Worm (Caenorhabditis elegans) whole organism, late embryonic: ENCODE results near the gene mog-5.

Experiments used
- C08G9.2 ChIP-seq: sonication (generic microtip); optimal IDR thresholded peaks from 2 replicates; lab custom pipeline; 2016; ENCODE audit warnings: mild to moderate bottlenecking, missing genetic modification characterization, moderate library complexity, missing compliant biosample characterization
- F13H6.1 ChIP-seq: sonication (generic microtip); optimal IDR thresholded peaks from 2 replicates; lab custom pipeline; 2016; ENCODE audit warnings: missing genetic modification characterization, missing compliant biosample characterization
- ahr-1 ChIP-seq: sonication (generic microtip); optimal IDR thresholded peaks from 2 replicates; lab custom pipeline; 2016; ENCODE audit warnings: missing genetic modification characterization, missing compliant biosample characterization
- ceh-14 ChIP-seq: sonication (generic microtip); optimal IDR thresholded peaks from 2 replicates; lab custom pipeline; 2016; ENCODE audit warnings: missing genotype, missing genetic modification characterization, missing compliant biosample characterization
- ceh-18 ChIP-seq: sonication (generic microtip); optimal IDR thresholded peaks from 2 replicates; lab custom pipeline; 2016; ENCODE audit warnings: missing genetic modification characterization, missing compliant biosample characterization
- ceh-19 ChIP-seq: fragments of 200-800 bp; sonication (Bioruptor generic); optimal IDR thresholded peaks from 2 replicates; lab custom pipeline; 2018; ENCODE audit warnings: mild to moderate bottlenecking, missing genetic modification characterization, missing compliant biosample characterization
- ceh-2 ChIP-seq: sonication (generic microtip); optimal IDR thresholded peaks from 2 replicates; lab custom pipeline; 2016; ENCODE audit warnings: missing genotype, missing genetic modification characterization, missing compliant biosample characterization
- ceh-22 ChIP-seq: sonication (generic microtip); optimal IDR thresholded peaks from 2 replicates; lab custom pipeline; 2017; ENCODE audit warnings: missing biosample characterization, missing genetic modification characterization
- ceh-30 ChIP-seq: fragments of 150-350 bp; optimal IDR thresholded peaks from 2 replicates; lab custom pipeline; 2014; ENCODE audit warnings: missing biosample characterization, missing genetic modification characterization
- ceh-31 ChIP-seq: sonication (generic microtip); optimal IDR thresholded peaks from 2 replicates; lab custom pipeline; 2016; ENCODE audit warnings: missing genetic modification characterization, missing compliant biosample characterization
- ceh-34 ChIP-seq: sonication (generic microtip); optimal IDR thresholded peaks from 2 replicates; lab custom pipeline; 2016; ENCODE audit warnings: mild to moderate bottlenecking, missing genetic modification characterization, missing compliant biosample characterization
- ceh-48 ChIP-seq: sonication (generic microtip); optimal IDR thresholded peaks from 2 replicates; lab custom pipeline; 2016; ENCODE audit warnings: missing genetic modification characterization, inconsistent platforms, missing compliant biosample characterization
- ceh-9 ChIP-seq: sonication (generic microtip); optimal IDR thresholded peaks from 2 replicates; lab custom pipeline; 2016; ENCODE audit warnings: mild to moderate bottlenecking, missing genetic modification characterization, inconsistent platforms, missing compliant biosample characterization
- dmd-4 ChIP-seq: sonication (generic microtip); optimal IDR thresholded peaks from 2 replicates; lab custom pipeline; 2016; ENCODE audit warnings: borderline replicate concordance, missing genetic modification characterization, missing compliant biosample characterization
- elt-2 ChIP-seq: sonication (generic microtip); optimal IDR thresholded peaks from 2 replicates; lab custom pipeline; 2016; ENCODE audit warnings: missing genetic modification reagents, missing genetic modification characterization, missing compliant biosample characterization
- elt-4 ChIP-seq: sonication (generic microtip); optimal IDR thresholded peaks from 2 replicates; lab custom pipeline; 2016; ENCODE audit warnings: missing genetic modification characterization, missing compliant biosample characterization
- ets-4 ChIP-seq: sonication (generic microtip); optimal IDR thresholded peaks from 2 replicates; lab custom pipeline; 2016; ENCODE audit warnings: missing genetic modification characterization, missing compliant biosample characterization
- eyg-1 ChIP-seq: sonication (generic microtip); optimal IDR thresholded peaks from 2 replicates; lab custom pipeline; 2016; ENCODE audit warnings: missing genotype, missing genetic modification characterization, missing compliant biosample characterization
- fax-1 ChIP-seq: sonication (generic microtip); optimal IDR thresholded peaks from 2 replicates; lab custom pipeline; 2016; ENCODE audit warnings: missing genotype, missing genetic modification characterization, missing compliant biosample characterization
- fkh-10 ChIP-seq: fragments of 150-350 bp; optimal IDR thresholded peaks from 2 replicates; lab custom pipeline; 2014; ENCODE audit warnings: missing biosample characterization, missing genetic modification reagents, missing genetic modification characterization
- fkh-6 ChIP-seq: sonication (generic microtip); optimal IDR thresholded peaks from 2 replicates; lab custom pipeline; 2016; ENCODE audit warnings: missing genetic modification characterization, missing compliant biosample characterization
- gmeb-2 ChIP-seq: sonication (generic microtip); optimal IDR thresholded peaks from 2 replicates; lab custom pipeline; 2016; ENCODE audit warnings: missing genetic modification characterization, inconsistent platforms, missing compliant biosample characterization
- hlh-13 ChIP-seq: fragments of 200-800 bp; sonication (Bioruptor generic); optimal IDR thresholded peaks from 2 replicates; lab custom pipeline; 2018; ENCODE audit warnings: mild to moderate bottlenecking, missing genetic modification characterization, missing compliant biosample characterization
- hlh-15 ChIP-seq: sonication (generic microtip); optimal IDR thresholded peaks from 2 replicates; lab custom pipeline; 2016; ENCODE audit warnings: missing genetic modification characterization, missing compliant biosample characterization
- hlh-6 ChIP-seq: sonication (generic microtip); optimal IDR thresholded peaks from 2 replicates; lab custom pipeline; 2016; ENCODE audit warnings: missing genotype, missing genetic modification characterization, missing compliant biosample characterization
- hlh-8 ChIP-seq: sonication (generic microtip); optimal IDR thresholded peaks from 2 replicates; lab custom pipeline; 2016; ENCODE audit warnings: missing genotype, missing genetic modification characterization, missing compliant biosample characterization
- lim-6 ChIP-seq: sonication (generic microtip); optimal IDR thresholded peaks from 2 replicates; lab custom pipeline; 2016; ENCODE audit warnings: missing genetic modification characterization, missing compliant biosample characterization
- madf-2 ChIP-seq: sonication (generic microtip); optimal IDR thresholded peaks from 2 replicates; lab custom pipeline; 2017; ENCODE audit warnings: missing genetic modification characterization, missing compliant biosample characterization
- mec-3 ChIP-seq: sonication (generic microtip); optimal IDR thresholded peaks from 2 replicates; lab custom pipeline; 2016; ENCODE audit warnings: borderline replicate concordance, missing genetic modification characterization, missing compliant biosample characterization
- nfya-1 ChIP-seq: sonication (generic microtip); optimal IDR thresholded peaks from 2 replicates; lab custom pipeline; 2017; ENCODE audit warnings: missing genetic modification characterization, mild to moderate bottlenecking, missing compliant biosample characterization, antibody characterized with exemption, moderate library complexity
- pha-2 ChIP-seq: sonication (generic microtip); optimal IDR thresholded peaks from 2 replicates; lab custom pipeline; 2017; ENCODE audit warnings: mild to moderate bottlenecking, missing genetic modification characterization, missing compliant biosample characterization
- pha-4 ChIP-seq: fragments of 150-350 bp; optimal IDR thresholded peaks from 2 replicates; lab custom pipeline; 2018; ENCODE audit warnings: missing biosample characterization, missing genetic modification reagents, missing genetic modification characterization
- pqm-1 ChIP-seq: sonication (generic microtip); optimal IDR thresholded peaks from 2 replicates; lab custom pipeline; 2016; ENCODE audit warnings: missing genetic modification characterization, missing compliant biosample characterization
- ref-2 ChIP-seq: sonication (generic microtip); optimal IDR thresholded peaks from 2 replicates; lab custom pipeline; 2016; ENCODE audit warnings: missing genetic modification characterization, missing compliant biosample characterization
- rnt-1 ChIP-seq: sonication (generic microtip); optimal IDR thresholded peaks from 2 replicates; lab custom pipeline; 2016; ENCODE audit warnings: missing genetic modification characterization, missing compliant biosample characterization
- sdc-2 ChIP-seq: sonication (generic microtip); optimal IDR thresholded peaks from 2 replicates; lab custom pipeline; 2016; ENCODE audit warnings: missing genotype, missing genetic modification characterization, missing compliant biosample characterization
- sox-2 ChIP-seq: fragments of 200-800 bp; sonication (Bioruptor generic); IDR thresholded peaks from 2 replicates; pipeline ENCODE4 v1.3.6; 2022; ENCODE audit warnings: missing genetic modification reagents, missing genetic modification characterization, missing compliant biosample characterization
- sox-4 ChIP-seq: sonication (generic microtip); optimal IDR thresholded peaks from 2 replicates; lab custom pipeline; 2017; ENCODE audit warnings: mild to moderate bottlenecking, missing genetic modification characterization, inconsistent platforms, missing compliant biosample characterization
- syd-9 ChIP-seq: sonication (generic microtip); optimal IDR thresholded peaks from 2 replicates; lab custom pipeline; 2016; ENCODE audit warnings: mild to moderate bottlenecking, missing genetic modification characterization, moderate library complexity, missing compliant biosample characterization
- tbx-2 ChIP-seq: sonication (generic microtip); optimal IDR thresholded peaks from 2 replicates; lab custom pipeline; 2016; ENCODE audit warnings: missing genetic modification characterization, missing compliant biosample characterization
- tbx-7 ChIP-seq: sonication (generic microtip); optimal IDR thresholded peaks from 2 replicates; lab custom pipeline; 2016; ENCODE audit warnings: missing genotype, missing genetic modification characterization, missing compliant biosample characterization
- ttx-3 ChIP-seq: sonication (generic microtip); optimal IDR thresholded peaks from 2 replicates; lab custom pipeline; 2016; ENCODE audit warnings: missing genetic modification reagents, missing genetic modification characterization, missing compliant biosample characterization
- unc-3 ChIP-seq, 2 experiments: fragments of 200-800 bp in 1 of 2; sonication (Bioruptor generic) in 1 of 2; sonication (generic microtip) in 1 of 2; conservative IDR thresholded peaks in 1 of 2; optimal IDR thresholded peaks in 1 of 2; 2 replicates each; pipeline versions ENCODE4 v1.3.6 to Lab custom; 2016 to 2022; ENCODE audit warnings: missing compliant biosample characterization in 2 of 2, missing genetic modification characterization in 2 of 2, missing genetic modification reagents in 1 of 2
- unc-42 ChIP-seq: sonication (generic microtip); optimal IDR thresholded peaks from 2 replicates; lab custom pipeline; 2016; ENCODE audit warnings: missing genotype, missing genetic modification characterization, missing compliant biosample characterization
- unc-86 ChIP-seq: sonication (generic microtip); optimal IDR thresholded peaks from 2 replicates; lab custom pipeline; 2016; ENCODE audit warnings: missing genetic modification characterization, missing compliant biosample characterization
- zip-5 ChIP-seq: sonication (generic microtip); optimal IDR thresholded peaks from 2 replicates; lab custom pipeline; 2016; ENCODE audit warnings: missing genetic modification characterization, missing compliant biosample characterization
- ztf-16 ChIP-seq: sonication (generic microtip); optimal IDR thresholded peaks from 2 replicates; lab custom pipeline; 2017; ENCODE audit warnings: missing genetic modification characterization, missing compliant biosample characterization

The mog-5 gene

DNA sequence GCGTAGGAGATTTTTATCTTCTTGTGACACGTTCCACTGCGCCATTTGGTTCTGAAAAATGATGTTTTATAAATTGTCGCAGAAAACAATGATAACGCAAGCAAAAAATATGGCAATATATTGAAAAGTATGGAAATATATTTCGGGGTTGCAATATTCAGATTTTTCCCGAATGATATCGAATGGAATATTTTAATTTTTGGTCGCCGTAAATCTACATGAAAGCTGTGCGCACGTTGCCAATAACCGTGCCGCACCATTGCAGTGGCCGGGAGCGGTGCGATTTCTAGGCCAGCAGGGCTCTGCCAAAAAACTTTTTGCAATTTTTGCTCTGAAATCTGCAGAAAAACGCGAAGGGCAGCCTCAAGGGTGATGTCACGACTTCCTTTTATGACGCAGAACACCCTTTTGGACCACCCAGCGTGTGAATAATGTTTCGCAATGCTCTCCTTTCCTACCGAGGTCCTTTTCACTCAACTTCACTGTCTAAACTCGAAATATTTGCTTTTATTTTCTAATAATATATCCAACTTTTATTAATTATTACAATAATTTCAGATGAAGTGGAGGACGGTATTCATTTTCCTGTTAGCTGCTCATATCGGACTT lies 41.1 kb upstream of the mog-5 start, which contains the start of the genes F09E5.11 and bmy-1:
Gene F09E5.11, minus strand, starts transcription at position 51 of the 609 bp plus-strand sequence.
Gene bmy-1, plus strand, starts transcription at position 559 of the 609 bp plus-strand sequence.
- TF ChIP-seq unc-42 (tag; lab: Kevin White, UChicago) (peak; percentile 46), fax-1 (peak; percentile 61), lim-6 (peak; percentile 85), hlh-15 (tag; lab: Kevin White, UChicago) (peak; percentile 27), ceh-18 (tag; lab: Kevin White, UChicago) (peak; percentile 55), tbx-2 (tag; lab: Kevin White, UChicago) (peak; percentile 97), ceh-34 (tag; lab: Kevin White, UChicago) (peak; percentile 62), unc-3 (GFP tag; conservative IDR thresholded peaks at IDR 0.05; lab: Robert Waterston, UW) (no peak), unc-3 (tag; optimal IDR thresholded peaks at IDR 0.05; lab: Kevin White, UChicago) (peak; percentile 28), tbx-7 (tag; lab: Kevin White, UChicago) (peak; percentile 87), ceh-19 (GFP tag; lab: Kevin White, UChicago) (no peak), ceh-31 (tag; lab: Kevin White, UChicago) (peak; percentile 97), sdc-2 (tag; lab: Kevin White, UChicago) (peak; percentile 40), fkh-10 (GFP tag; lab: Kevin White, UChicago) (no peak), ahr-1 (tag; lab: Kevin White, UChicago) (peak; percentile 43), F13H6.1 (tag; lab: Kevin White, UChicago) (peak; percentile 27), sox-4 (tag; lab: Kevin White, UChicago) (no peak), ceh-9 (no peak), pqm-1 (tag; lab: Kevin White, UChicago) (no peak), mec-3 (tag; lab: Kevin White, UChicago) (peak; percentile 85), ceh-30 (tag; lab: Kevin White, UChicago) (no peak), ceh-2 (tag; lab: Kevin White, UChicago) (peak; percentile 95), syd-9 (tag; lab: Kevin White, UChicago) (peak; percentile 20), pha-4 (tag; lab: Kevin White, UChicago) (no peak), eyg-1 (tag; lab: Kevin White, UChicago) (no peak), gmeb-2 (tag; lab: Kevin White, UChicago) (peak; percentile 34), ceh-48 (tag; lab: Kevin White, UChicago) (peak; percentile 10), elt-4 (no peak), ref-2 (peak; percentile 86), ceh-22 (no peak), unc-86 (tag; lab: Kevin White, UChicago) (peak; percentile 66), ceh-14 (tag; lab: Kevin White, UChicago) (peak; percentile 52), hlh-13 (GFP tag; lab: Kevin White, UChicago) (peak; percentile 61), fkh-6 (peak; percentile 67), ttx-3 (tag; lab: Kevin White, UChicago) (peak; percentile 7), C08G9.2 (tag; lab: Kevin White, UChicago) (peak; percentile 95), hlh-6 (tag; lab: Kevin White, UChicago) (peak; percentile 53), ets-4 (tag; lab: Kevin White, UChicago) (peak; percentile 94), zip-5 (tag; lab: Kevin White, UChicago) (peak; percentile 77), madf-2 (tag; lab: Kevin White, UChicago) (peak; percentile 64), sox-2 (GFP tag; lab: Robert Waterston, UW) (no peak), rnt-1 (tag; lab: Kevin White, UChicago) (peak; percentile 70), dmd-4 (tag; lab: Kevin White, UChicago) (peak; percentile 49), nfya-1 (tag; lab: Kevin White, UChicago) (peak; percentile 53), ztf-16 (tag; lab: Kevin White, UChicago) (peak; percentile 36), elt-2 (peak; percentile 98), hlh-8 (tag; lab: Kevin White, UChicago) (peak; percentile 63), pha-2 (tag; lab: Kevin White, UChicago) (no peak)
